Fruit fly (Drosophila melanogaster) whole organism, embryonic: ENCODE results near the gene Syt12.
A peak's percentile ranks its signal among the peaks of the same experiment; 100 is the strongest.

Experiments used
- Abd-B ChIP-seq: fragments of 200-800 bp; sonication (Bioruptor generic); optimal IDR thresholded peaks from 2 replicates; lab custom pipeline; 2018; ENCODE audit warnings: missing biosample characterization, mild to moderate bottlenecking, missing genetic modification characterization, moderate library complexity
- Ada2b ChIP-seq: fragments of 200-800 bp; sonication (Bioruptor generic); IDR thresholded peaks from 2 replicates; pipeline ENCODE4 v1.3.6; 2022; ENCODE audit warnings: missing biosample characterization, missing genetic modification characterization
- CG10267 ChIP-seq: fragments of 200-800 bp; sonication (Bioruptor generic); optimal IDR thresholded peaks from 2 replicates; lab custom pipeline; 2018; ENCODE audit warnings: missing biosample characterization, mild to moderate bottlenecking, missing genetic modification characterization, moderate library complexity
- CG12155 ChIP-seq: fragments of 200-800 bp; sonication (Bioruptor generic); optimal IDR thresholded peaks from 3 replicates; lab custom pipeline; 2016; ENCODE audit warnings: missing biosample characterization, missing genetic modification characterization
- CG12219 ChIP-seq: fragments of 200-800 bp; sonication (Bioruptor generic); optimal IDR thresholded peaks from 3 replicates; lab custom pipeline; 2018; ENCODE audit warnings: missing biosample characterization, mild to moderate bottlenecking, missing genetic modification characterization
- CG12236 ChIP-seq: fragments of 200-800 bp; sonication (Bioruptor generic); optimal IDR thresholded peaks from 2 replicates; lab custom pipeline; 2016; ENCODE audit warnings: missing biosample characterization, missing genetic modification characterization
- CG1233 ChIP-seq: fragments of 200-800 bp; sonication (Bioruptor generic); optimal IDR thresholded peaks from 4 replicates; lab custom pipeline; 2018; ENCODE audit warnings: missing biosample characterization, mild to moderate bottlenecking, missing genetic modification characterization
- CG1602 ChIP-seq: fragments of 200-800 bp; sonication (Bioruptor generic); optimal IDR thresholded peaks from 3 replicates; lab custom pipeline; 2016; ENCODE audit warnings: missing biosample characterization, missing genetic modification characterization
- CG17568 ChIP-seq: fragments of 200-800 bp; sonication (Bioruptor generic); optimal IDR thresholded peaks from 2 replicates; lab custom pipeline; 2018; ENCODE audit warnings: missing biosample characterization, mild to moderate bottlenecking, missing genetic modification characterization, moderate library complexity
- CG18599 ChIP-seq: fragments of 200-800 bp; sonication (Bioruptor generic); optimal IDR thresholded peaks from 3 replicates; lab custom pipeline; 2017; ENCODE audit warnings: missing biosample characterization, missing genetic modification characterization, mild to moderate bottlenecking, moderate library complexity, missing genetic modification reagents
- CG2202 ChIP-seq: fragments of 200-800 bp; sonication (Bioruptor generic); optimal IDR thresholded peaks from 2 replicates; lab custom pipeline; 2018; ENCODE audit warnings: missing biosample characterization, mild to moderate bottlenecking, missing genetic modification characterization
- CG7745 ChIP-seq: fragments of 200-800 bp; sonication (Bioruptor generic); optimal IDR thresholded peaks from 2 replicates; lab custom pipeline; 2018; ENCODE audit warnings: missing biosample characterization, mild to moderate bottlenecking, missing genetic modification characterization, moderate library complexity
- CG7786 ChIP-seq: fragments of 200-800 bp; sonication (Bioruptor generic); optimal IDR thresholded peaks from 2 replicates; lab custom pipeline; 2016; ENCODE audit warnings: missing biosample characterization, missing genetic modification characterization
- CG9797 ChIP-seq: fragments of 200-800 bp; sonication (Bioruptor generic); optimal IDR thresholded peaks from 3 replicates; lab custom pipeline; 2018; ENCODE audit warnings: missing biosample characterization, mild to moderate bottlenecking, missing genetic modification characterization
- CG9817 ChIP-seq: fragments of 200-800 bp; sonication (Bioruptor generic); optimal IDR thresholded peaks from 2 replicates; lab custom pipeline; 2018; ENCODE audit warnings: missing biosample characterization, mild to moderate bottlenecking, missing genetic modification characterization, moderate library complexity
- CG9876 ChIP-seq: fragments of 200-800 bp; sonication (Bioruptor generic); optimal IDR thresholded peaks from 2 replicates; lab custom pipeline; 2016; ENCODE audit warnings: missing biosample characterization, missing genetic modification characterization
- D ChIP-seq, 2 experiments: fragments of 200-800 bp in 1 of 2; fragments of >200 bp in 1 of 2; sonication (Bioruptor generic) in 1 of 2; optimal IDR thresholded peaks; 2 replicates in 1 of 2; 3 replicates in 1 of 2; lab custom pipeline; 2017; ENCODE audit warnings: mild to moderate bottlenecking in 1 of 2, missing biosample characterization in 1 of 2, missing genetic modification characterization in 1 of 2, missing genetic modification reagents in 1 of 2
- Deaf1 ChIP-seq: fragments of 200-800 bp; optimal IDR thresholded peaks from 3 replicates; lab custom pipeline; 2019; ENCODE audit warnings: missing biosample characterization, mild to moderate bottlenecking, missing genetic modification characterization, moderate library complexity
- E2f1 ChIP-seq: fragments of 200-800 bp; sonication (Bioruptor generic); IDR thresholded peaks from 2 replicates; pipeline ENCODE4 v1.3.6; 2022; ENCODE audit warnings: missing biosample characterization, missing genetic modification characterization
- Elba2 ChIP-seq: fragments of 200-800 bp; sonication (Bioruptor generic); optimal IDR thresholded peaks from 3 replicates; lab custom pipeline; 2016; ENCODE audit warnings: missing biosample characterization, missing genetic modification characterization
- Gsc ChIP-seq: fragments of 200-800 bp; sonication (Bioruptor generic); IDR thresholded peaks from 2 replicates; pipeline ENCODE4 v1.3.6; 2022; ENCODE audit warnings: missing biosample characterization, missing genetic modification characterization
- Gug ChIP-seq: fragments of 200-800 bp; sonication (Bioruptor generic); IDR thresholded peaks from 4 replicates; pipeline ENCODE4 v1.3.6; 2022; ENCODE audit warnings: missing biosample characterization, missing genetic modification characterization
- Hand ChIP-seq: fragments of 200-800 bp; sonication (Bioruptor generic); optimal IDR thresholded peaks from 2 replicates; lab custom pipeline; 2017; ENCODE audit warnings: mild to moderate bottlenecking, missing biosample characterization, missing genetic modification reagents, missing genetic modification characterization
- Hr39 ChIP-seq: fragments of >200 bp; optimal IDR thresholded peaks from 2 replicates; lab custom pipeline; 2017
- Lhr ChIP-seq: fragments of 200-800 bp; sonication (Bioruptor generic); optimal IDR thresholded peaks from 3 replicates; lab custom pipeline; 2017; ENCODE audit warnings: mild to moderate bottlenecking, missing biosample characterization, missing genetic modification reagents, missing genetic modification characterization
- Lim3 ChIP-seq: fragments of 200-800 bp; sonication (Bioruptor generic); IDR thresholded peaks from 2 replicates; pipeline ENCODE4 v1.3.6; 2022; ENCODE audit warnings: missing biosample characterization, missing genetic modification characterization
- Mrtf ChIP-seq: fragments of 200-800 bp; sonication (Bioruptor generic); IDR thresholded peaks from 3 replicates; pipeline ENCODE4 v1.3.6; 2022; ENCODE audit warnings: missing biosample characterization, missing genetic modification characterization
- Nf-YB ChIP-seq: fragments of 200-800 bp; sonication (Bioruptor generic); optimal IDR thresholded peaks from 3 replicates; lab custom pipeline; 2019; ENCODE audit warnings: missing biosample characterization, mild to moderate bottlenecking, missing genetic modification characterization, moderate library complexity
- Optix ChIP-seq: fragments of 200-800 bp; sonication (Bioruptor generic); IDR thresholded peaks from 3 replicates; pipeline ENCODE4 v1.3.6; 2022; ENCODE audit warnings: missing biosample characterization, missing genetic modification characterization
- Ptx1 ChIP-seq: fragments of 200-800 bp; sonication (Bioruptor generic); IDR thresholded peaks from 2 replicates; pipeline ENCODE4 v1.3.6; 2022; ENCODE audit warnings: missing biosample characterization, missing genetic modification characterization
- Taf1 ChIP-seq: fragments of 200-800 bp; sonication (Bioruptor generic); IDR thresholded peaks from 2 replicates; pipeline ENCODE4 v1.3.6; 2022; ENCODE audit warnings: missing biosample characterization, missing genetic modification characterization
- Usf ChIP-seq: fragments of 200-800 bp; sonication (Bioruptor generic); optimal IDR thresholded peaks from 2 replicates; lab custom pipeline; 2017; ENCODE audit warnings: missing genotype, missing biosample characterization, missing genetic modification characterization
- ab ChIP-seq: fragments of 200-800 bp; sonication (Bioruptor generic); optimal IDR thresholded peaks from 2 replicates; lab custom pipeline; 2016; ENCODE audit warnings: missing biosample characterization, missing genetic modification characterization
- amos ChIP-seq: fragments of 200-800 bp; sonication (Bioruptor generic); IDR thresholded peaks from 2 replicates; pipeline ENCODE4 v1.3.6; 2022; ENCODE audit warnings: missing biosample characterization, missing genetic modification characterization; ENCODE audit not compliant: partially characterized antibody
- bigmax ChIP-seq: fragments of 200-800 bp; sonication (Bioruptor generic); optimal IDR thresholded peaks from 2 replicates; lab custom pipeline; 2018; ENCODE audit warnings: missing biosample characterization, mild to moderate bottlenecking, missing genetic modification characterization
- cas ChIP-seq: fragments of 200-800 bp; sonication (Bioruptor generic); IDR thresholded peaks from 2 replicates; pipeline ENCODE4 v1.3.6; 2022; ENCODE audit warnings: missing biosample characterization, missing genetic modification characterization
- crc ChIP-seq: fragments of 200-800 bp; sonication (Bioruptor generic); optimal IDR thresholded peaks from 2 replicates; lab custom pipeline; 2016; ENCODE audit warnings: missing biosample characterization, missing genetic modification characterization
- fd102C ChIP-seq: fragments of 200-800 bp; sonication (Bioruptor generic); optimal IDR thresholded peaks from 2 replicates; lab custom pipeline; 2018; ENCODE audit warnings: missing biosample characterization, mild to moderate bottlenecking, missing genetic modification characterization, moderate library complexity
- hb ChIP-seq: fragments of 200-800 bp; sonication (Bioruptor generic); IDR thresholded peaks from 3 replicates; pipeline ENCODE4 v1.3.6; 2022; ENCODE audit warnings: missing biosample characterization, missing genetic modification characterization; ENCODE audit not compliant: partially characterized antibody
- lab ChIP-seq: fragments of 200-800 bp; sonication (Bioruptor generic); optimal IDR thresholded peaks from 3 replicates; lab custom pipeline; 2017; ENCODE audit warnings: missing biosample characterization, missing genetic modification characterization, mild to moderate bottlenecking, moderate library complexity, missing genetic modification reagents
- lbe ChIP-seq: fragments of 200-800 bp; sonication (Bioruptor generic); optimal IDR thresholded peaks from 2 replicates; lab custom pipeline; 2016; ENCODE audit warnings: missing biosample characterization, mild to moderate bottlenecking, missing genetic modification characterization
- mld ChIP-seq: fragments of 200-800 bp; sonication (Bioruptor generic); IDR thresholded peaks from 3 replicates; pipeline ENCODE4 v1.3.6; 2022; ENCODE audit warnings: missing biosample characterization, missing genetic modification characterization; ENCODE audit not compliant: partially characterized antibody
- phol ChIP-seq: fragments of 200-800 bp; sonication (Bioruptor generic); optimal IDR thresholded peaks from 3 replicates; lab custom pipeline; 2018; ENCODE audit warnings: missing biosample characterization, mild to moderate bottlenecking, missing genetic modification characterization, moderate library complexity
- sisA ChIP-seq: fragments of 200-800 bp; sonication (Bioruptor generic); IDR thresholded peaks from 2 replicates; pipeline ENCODE4 v1.3.6; 2022; ENCODE audit warnings: missing biosample characterization, missing genetic modification characterization
- sqz ChIP-seq: fragments of 200-800 bp; sonication (Bioruptor generic); optimal IDR thresholded peaks from 3 replicates; lab custom pipeline; 2018; ENCODE audit warnings: missing biosample characterization, mild to moderate bottlenecking, missing genetic modification characterization
- tgo ChIP-seq: fragments of 200-800 bp; sonication (Bioruptor generic); IDR thresholded peaks from 3 replicates; pipeline ENCODE4 v1.3.6; 2022; ENCODE audit warnings: missing biosample characterization, missing genetic modification characterization
- trem ChIP-seq: fragments of 200-800 bp; optimal IDR thresholded peaks from 3 replicates; lab custom pipeline; 2019; ENCODE audit warnings: missing biosample characterization, mild to moderate bottlenecking, missing genetic modification characterization, moderate library complexity
- wdn ChIP-seq: fragments of 200-800 bp; sonication (Bioruptor generic); IDR thresholded peaks from 2 replicates; pipeline ENCODE4 v1.3.6; 2022; ENCODE audit warnings: missing biosample characterization, missing genetic modification characterization
- zen2 ChIP-seq: fragments of 200-800 bp; sonication (Bioruptor generic); IDR thresholded peaks from 3 replicates; pipeline ENCODE4 v1.3.6; 2022; ENCODE audit warnings: missing biosample characterization, missing genetic modification characterization; ENCODE audit not compliant: partially characterized antibody

Syt12 gene

DNA sequence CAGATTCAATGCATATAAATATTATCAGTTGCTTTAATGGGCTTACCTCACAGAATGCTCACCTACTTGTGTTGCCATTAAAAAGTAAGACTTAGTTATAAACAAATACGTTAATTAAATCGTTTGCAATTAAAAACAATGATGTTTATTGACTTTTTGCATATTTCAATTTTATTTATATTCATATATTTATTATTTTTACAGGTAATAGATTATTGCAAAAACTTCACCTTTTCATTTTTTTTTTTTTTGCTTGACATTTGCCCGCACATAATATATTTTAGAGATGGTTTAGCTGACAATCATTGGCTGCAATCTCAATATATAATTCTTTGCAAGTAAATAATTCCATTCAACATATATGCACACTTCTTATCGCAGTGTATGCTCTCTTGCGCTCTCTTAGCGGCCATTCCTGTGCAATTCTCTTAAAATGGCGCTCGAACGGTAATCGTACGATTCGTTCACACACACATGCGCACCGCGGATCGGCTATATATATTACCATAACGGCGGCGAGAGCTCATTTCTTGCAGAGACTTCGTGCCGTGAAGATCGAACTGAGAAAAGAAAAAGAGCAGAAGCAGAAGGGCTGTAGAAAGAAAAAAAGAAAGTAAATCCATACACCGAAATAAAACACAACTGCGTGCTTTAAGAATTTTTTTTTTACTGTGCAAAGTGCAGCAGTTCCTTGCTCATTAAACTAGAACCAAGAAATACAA is 37.5 kb downstream of the Syt12 start, which contains the start of gene Bcat (continued):
- TF ChIP-seq CG7786 (GFP tag; lab: Kevin White, UChicago) (peak; percentile 19), crc (GFP tag; lab: Kevin White, UChicago) (peak; percentile 4), lab (peak; percentile 62), CG18599 (GFP tag; lab: Kevin White, UChicago) (peak; percentile 70), Ada2b (GFP tag; lab: Robert Waterston, UW) (peak; percentile 32), CG9876 (GFP tag; lab: Kevin White, UChicago) (no peak), Gsc (GFP tag; lab: Robert Waterston, UW) (no peak), CG9797 (no peak), trem (tag; lab: Kevin White, UChicago) (peak; percentile 7), Hr39 (no peak), sqz (GFP tag; lab: Kevin White, UChicago) (peak; percentile 12), Gug (GFP tag; lab: Robert Waterston, UW) (peak; percentile 15; the same call in 1 of the 4 replicates), CG7745 (no peak), Optix (GFP tag; lab: Robert Waterston, UW) (no peak), fd102C (GFP tag; lab: Kevin White, UChicago) (no peak), hb (GFP tag; lab: Robert Waterston, UW) (no peak), tgo (GFP tag; lab: Robert Waterston, UW) (peak; percentile 65; the same call in 2 of the 3 replicates), phol (tag; lab: Kevin White, UChicago) (peak; percentile 71), CG12236 (no peak), CG12155 (GFP tag; lab: Kevin White, UChicago) (no peak), CG9817 (tag; lab: Kevin White, UChicago) (peak; percentile 50), ab (GFP tag; lab: Kevin White, UChicago) (no peak), zen2 (GFP tag; lab: Robert Waterston, UW) (no peak), Nf-YB (peak; percentile 48), Ptx1 (GFP tag; lab: Robert Waterston, UW) (peak; percentile 64), wdn (GFP tag; lab: Robert Waterston, UW) (0 out of 2 replicates have a peak, but pooled peaks have one; percentile 15), CG10267 (tag; lab: Kevin White, UChicago) (peak; percentile 60), amos (no peak; the same call in 1 of the 2 replicates), Lhr (no peak), CG12219 (GFP tag; lab: Kevin White, UChicago) (no peak), mld (GFP tag; lab: Robert Waterston, UW) (no peak), Abd-B (GFP tag; lab: Kevin White, UChicago) (peak; percentile 60), Usf (peak; percentile 65), Elba2 (no peak), D (optimal IDR thresholded peaks at IDR 0.05; lab: Kevin White, UChicago) (no peak), D (GFP tag; optimal IDR thresholded peaks at IDR 0.05; lab: Kevin White, UChicago) (peak; percentile 40), bigmax (no peak), Mrtf (no peak), cas (no peak), CG2202 (tag; lab: Kevin White, UChicago) (no peak), CG17568 (GFP tag; lab: Kevin White, UChicago) (no peak), lbe (GFP tag; lab: Kevin White, UChicago) (peak; percentile 18), Hand (GFP tag; lab: Kevin White, UChicago) (peak; percentile 71), CG1602 (peak; percentile 53), E2f1 (0 out of 2 replicates have a peak, but pooled peaks have one; percentile 26), Deaf1 (tag; lab: Kevin White, UChicago) (peak; percentile 83), Lim3 (GFP tag; lab: Robert Waterston, UW) (no peak), sisA (peak; percentile 18; the same call in 1 of the 2 replicates), CG1233 (GFP tag; lab: Kevin White, UChicago) (peak; percentile 65), Taf1 (GFP tag; lab: Robert Waterston, UW) (no peak)
